Fruit fly (Drosophila melanogaster) whole organism: ENCODE measurements around the gene Polr3D.
A peak's percentile ranks its signal among the peaks of the same experiment; 100 is the strongest.

Source experiments
- CG8478 ChIP-seq: fragments of >200 bp; optimal IDR thresholded peaks from 2 replicates; lab custom pipeline; 2018; ENCODE audit warnings: inconsistent platforms
- Dll ChIP-seq: fragments of >200 bp; optimal IDR thresholded peaks from 2 replicates; lab custom pipeline; 2017
- EcR ChIP-seq, 2 experiments: fragments of >200 bp; optimal IDR thresholded peaks; 2 replicates each; lab custom pipeline; 2017; ENCODE audit warnings: missing biosample characterization in 2 of 2, missing genetic modification characterization in 2 of 2, missing genetic modification reagents in 2 of 2
- pan ChIP-seq: fragments of >200 bp; optimal IDR thresholded peaks from 2 replicates; lab custom pipeline; 2017
- psq ChIP-seq: fragments of >200 bp; optimal IDR thresholded peaks from 2 replicates; lab custom pipeline; 2017
- usp ChIP-seq: fragments of >200 bp; optimal IDR thresholded peaks from 2 replicates; lab custom pipeline; 2017; ENCODE audit warnings: missing biosample characterization, missing genetic modification characterization, mixed read lengths

Gene Polr3D

DNA sequence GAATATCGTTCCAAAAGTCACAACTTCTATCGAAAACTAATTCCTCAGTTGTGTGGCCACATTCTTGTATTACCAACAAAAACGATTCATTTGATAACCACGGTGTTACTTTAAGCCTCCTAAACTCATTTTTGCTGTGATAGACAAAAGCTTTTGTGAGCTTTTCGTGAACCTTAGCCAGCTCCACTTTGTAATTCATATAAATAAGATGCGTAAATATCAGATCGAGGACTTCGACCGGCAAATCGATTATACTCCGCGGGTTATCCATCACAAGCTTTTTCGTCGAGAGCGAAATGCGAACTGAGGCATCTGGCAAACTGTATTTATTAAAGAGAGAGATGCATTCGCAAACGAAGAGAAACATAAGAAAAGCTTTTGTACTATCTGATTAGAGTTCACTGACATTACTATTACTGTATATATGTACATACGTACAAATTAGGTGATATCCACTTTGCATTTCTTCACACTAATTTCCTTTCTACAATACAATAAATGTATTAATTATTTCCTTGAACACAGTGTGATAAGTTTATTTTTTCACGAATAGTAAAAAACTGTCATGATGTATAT lies 35.7 kb downstream of the Polr3D start, which contains the start of gene CG44004:
Gene CG44004 (minus strand): TSS at position 305 of the 576 bp plus-strand sequence.
- TF ChIP-seq CG8478 (no peak), Dll (lab: Kevin White, UChicago) (no peak), EcR (GFP tag; optimal IDR thresholded peaks at IDR 0.05; lab: Kevin White, UChicago) (no peak), psq (lab: Kevin White, UChicago) (no peak), usp (GFP tag; lab: Kevin White, UChicago) (no peak), pan (no peak)

- TF ChIP-seq psq (lab: Kevin White, UChicago) (no peak), usp (GFP tag; lab: Kevin White, UChicago) (no peak), Dll (lab: Kevin White, UChicago) (no peak), EcR (GFP tag; optimal IDR thresholded peaks at IDR 0.05; lab: Kevin White, UChicago) (no peak), CG8478 (no peak), pan (no peak)
Observed at dm6 chr3L:18072023-18072422, 37.4 kb downstream of the Polr3D start, which contains the start of gene CG44005. CG44005 (minus strand) TSS chr3L:18072123.

- TF ChIP-seq Dll (lab: Kevin White, UChicago) (no peak), usp (GFP tag; lab: Kevin White, UChicago) (no peak), EcR (GFP tag; optimal IDR thresholded peaks at IDR 0.05; lab: Kevin White, UChicago) (no peak), psq (lab: Kevin White, UChicago) (no peak), CG8478 (no peak), pan (no peak)
Observed at dm6 chr3L:18070050-18070449, 39.3 kb downstream of the Polr3D start, which contains the start of gene CG44006. CG44006 (minus strand) TSS chr3L:18070150.

dm6 chr3L:18064632-18065482 lies 44.5 kb downstream of the Polr3D start, which contains the start of gene Eip75B:
Eip75B (minus strand) TSS chr3L:18064696.
- no peak for TF ChIP-seq CG8478
- peak in 1 of 2 experiments; percentile 89 for TF ChIP-seq EcR (GFP tag; optimal IDR thresholded peaks at IDR 0.05; lab: Kevin White, UChicago)

DNA sequence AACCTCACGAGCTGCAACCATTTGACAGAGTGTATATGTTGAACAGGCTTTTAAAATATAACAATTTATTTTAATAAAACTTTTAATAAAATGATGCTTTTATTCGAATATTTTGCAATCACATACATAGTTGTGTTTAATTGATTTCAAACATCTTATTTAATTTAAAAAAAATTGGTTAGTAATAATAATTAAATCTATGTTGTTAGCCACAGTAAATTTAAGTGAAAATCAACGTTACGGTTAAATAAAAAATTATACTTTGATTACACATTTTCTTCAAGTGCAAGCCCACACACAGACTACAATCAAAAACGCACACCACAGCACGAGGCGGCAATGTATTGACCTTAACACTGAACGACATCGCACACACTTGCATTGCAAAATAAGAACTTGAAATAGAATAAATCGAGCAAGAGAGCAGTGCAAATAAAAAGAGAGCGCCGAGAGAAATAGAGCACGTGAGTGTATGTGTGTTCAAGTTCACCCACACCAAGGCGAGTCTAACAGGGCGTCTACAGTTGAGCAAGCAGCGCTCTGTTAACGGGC lies 46.3 kb downstream of the Polr3D start:
- TF ChIP-seq Dll (lab: Kevin White, UChicago) (no peak), EcR (GFP tag; optimal IDR thresholded peaks at IDR 0.05; lab: Kevin White, UChicago) (peak in 1 of 2 experiments; percentile 63)

DNA sequence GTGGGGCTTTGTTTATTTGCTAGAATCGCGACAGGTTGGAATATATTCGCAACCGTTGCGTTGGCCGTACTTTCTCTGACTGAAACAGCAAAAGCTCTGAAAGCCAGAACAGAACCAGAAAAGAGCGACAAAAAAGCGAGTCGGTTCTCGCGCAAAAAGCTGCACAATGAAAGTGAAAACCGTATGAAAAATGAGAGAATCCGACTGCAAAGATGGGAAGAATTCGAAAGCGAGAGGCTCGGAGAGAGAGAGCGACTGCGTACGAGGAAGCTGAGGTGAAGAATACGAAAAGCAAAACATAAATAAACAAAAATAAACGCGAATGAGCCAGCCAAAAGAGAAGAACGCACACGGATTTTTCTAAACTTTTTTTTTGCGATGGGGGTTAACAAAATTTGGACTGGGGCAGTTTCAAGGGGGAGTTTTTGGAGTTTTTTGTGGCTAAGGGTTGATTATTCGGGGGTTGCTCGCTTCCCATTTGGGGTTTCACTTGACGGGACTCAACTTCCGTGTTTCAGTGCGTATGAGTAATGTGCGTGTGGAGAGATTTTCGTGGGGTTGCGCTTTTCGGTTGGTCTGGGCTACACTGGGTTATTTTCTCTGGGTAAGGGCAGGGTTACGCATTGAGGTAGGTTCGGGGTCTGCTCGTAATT lies 47.5 kb downstream of the Polr3D start:
- TF ChIP-seq Dll (lab: Kevin White, UChicago) = peak; percentile 54
- TF ChIP-seq CG8478 = no peak

- no peak for TF ChIP-seq usp (GFP tag; lab: Kevin White, UChicago)
- TF ChIP-seq pan = no peak
- no peak for TF ChIP-seq EcR (GFP tag; optimal IDR thresholded peaks at IDR 0.05; lab: Kevin White, UChicago)
- TF ChIP-seq Dll (lab: Kevin White, UChicago) = no peak
- no peak for TF ChIP-seq CG8478
- TF ChIP-seq psq (lab: Kevin White, UChicago) = no peak
Observed at dm6 chr3L:18061240-18061639, 48.1 kb downstream of the Polr3D start.
